Worm (Caenorhabditis elegans) whole organism, L1 larva: ENCODE results near the gene pin-2.
A peak's percentile ranks its signal among the peaks of the same experiment; 100 is the strongest.

Experiments
- C04F5.9 ChIP-seq: sonication (generic microtip); optimal IDR thresholded peaks from 2 replicates; lab custom pipeline; 2016; ENCODE audit warnings: missing genetic modification characterization, missing compliant biosample characterization
- C34B4.2 ChIP-seq: sonication (generic microtip); optimal IDR thresholded peaks from 2 replicates; lab custom pipeline; 2017; ENCODE audit warnings: mild to moderate bottlenecking, missing genetic modification characterization, missing compliant biosample characterization
- F16B12.6 ChIP-seq: fragments of 150-350 bp; optimal IDR thresholded peaks from 2 replicates; lab custom pipeline; 2014; ENCODE audit warnings: missing biosample characterization, missing genetic modification characterization
- Y116A8C.19 ChIP-seq: sonication (generic microtip); optimal IDR thresholded peaks from 2 replicates; lab custom pipeline; 2016; ENCODE audit warnings: missing compliant biosample characterization, missing genetic modification characterization, borderline replicate concordance
- alr-1 ChIP-seq: fragments of 200-800 bp; sonication (Bioruptor generic); optimal IDR thresholded peaks from 2 replicates; lab custom pipeline; 2018; ENCODE audit warnings: borderline replicate concordance, mild to moderate bottlenecking, missing genetic modification characterization, missing compliant biosample characterization
- ets-5 ChIP-seq: fragments of 200-800 bp; sonication (Bioruptor generic); IDR thresholded peaks from 2 replicates; pipeline ENCODE4 v1.3.6; 2022; ENCODE audit warnings: missing genetic modification characterization, missing compliant biosample characterization
- fkh-10 ChIP-seq: sonication (generic microtip); optimal IDR thresholded peaks from 2 replicates; lab custom pipeline; 2017; ENCODE audit warnings: missing biosample characterization, missing genetic modification reagents, missing genetic modification characterization
- fos-1 ChIP-seq: fragments of 150-350 bp; optimal IDR thresholded peaks from 2 replicates; lab custom pipeline; 2014; ENCODE audit warnings: missing biosample characterization, missing genetic modification characterization
- hlh-4 ChIP-seq: sonication (generic microtip); optimal IDR thresholded peaks from 2 replicates; lab custom pipeline; 2016; ENCODE audit warnings: mild to moderate bottlenecking, missing genetic modification characterization, missing compliant biosample characterization
- isw-1 ChIP-seq: fragments of 200-800 bp; sonication (Bioruptor generic); IDR thresholded peaks from 2 replicates; pipeline ENCODE4 v1.3.6; 2022; ENCODE audit warnings: missing genetic modification characterization, missing compliant biosample characterization
- lin-13 ChIP-seq: fragments of 150-350 bp; optimal IDR thresholded peaks from 2 replicates; lab custom pipeline; 2014; ENCODE audit warnings: missing biosample characterization, missing genetic modification reagents, missing genetic modification characterization
- lin-15B ChIP-seq: fragments of 150-350 bp; sonication (generic microtip); optimal IDR thresholded peaks from 3 replicates; lab custom pipeline; 2014; ENCODE audit warnings: missing biosample characterization, missing genetic modification characterization
- lin-35 ChIP-seq, 2 experiments: fragments of 150-350 bp; optimal IDR thresholded peaks; 2 replicates each; lab custom pipeline; 2014; ENCODE audit warnings: missing biosample characterization in 2 of 2, missing genetic modification characterization in 2 of 2, missing genetic modification reagents in 2 of 2
- nhr-47 ChIP-seq: sonication (generic microtip); optimal IDR thresholded peaks from 2 replicates; lab custom pipeline; 2016; ENCODE audit warnings: mild to moderate bottlenecking, missing genetic modification characterization, moderate library complexity, missing compliant biosample characterization
- nhr-71 ChIP-seq: sonication (generic microtip); optimal IDR thresholded peaks from 2 replicates; lab custom pipeline; 2016; ENCODE audit warnings: mild to moderate bottlenecking, missing genetic modification characterization, moderate library complexity, missing compliant biosample characterization
- pax-3 ChIP-seq: fragments of 200-800 bp; sonication (Bioruptor generic); optimal IDR thresholded peaks from 2 replicates; lab custom pipeline; 2018; ENCODE audit warnings: mild to moderate bottlenecking, missing genetic modification characterization, moderate library complexity, missing compliant biosample characterization
- pqm-1 ChIP-seq: sonication (generic microtip); optimal IDR thresholded peaks from 3 replicates; lab custom pipeline; 2017; ENCODE audit warnings: missing biosample characterization, missing genetic modification characterization
- ztf-4 ChIP-seq: fragments of 150-350 bp; optimal IDR thresholded peaks from 2 replicates; lab custom pipeline; 2014; ENCODE audit warnings: missing biosample characterization, missing genetic modification characterization

Gene pin-2

ce11 chrIV:12845596-12845995 is 51.9 kb downstream of the pin-2 start, which contains the start of gene txt-19 (continued):
- no peak for TF ChIP-seq lin-13 (GFP tag; lab: Kevin White, UChicago)
- TF ChIP-seq hlh-4 (tag; lab: Kevin White, UChicago) = no peak
- no peak for TF ChIP-seq fkh-10 (GFP tag; lab: Kevin White, UChicago)
- TF ChIP-seq lin-35 (GFP tag; optimal IDR thresholded peaks at IDR 0.05; lab: Kevin White, UChicago) = peak in 1 of 2 experiments; percentile 31
- no peak for TF ChIP-seq fos-1 (tag; lab: Kevin White, UChicago)
- TF ChIP-seq ztf-4 (tag; lab: Kevin White, UChicago) = no peak
- TF ChIP-seq pax-3 (tag; lab: Kevin White, UChicago) = no peak
- no peak for TF ChIP-seq pqm-1 (tag; lab: Kevin White, UChicago)
- no peak for TF ChIP-seq lin-15B
- TF ChIP-seq F16B12.6 (tag; lab: Kevin White, UChicago) = no peak
- no peak for TF ChIP-seq Y116A8C.19 (tag; lab: Kevin White, UChicago)
- TF ChIP-seq ets-5 (GFP tag; lab: Robert Waterston, UW) = no peak
- TF ChIP-seq C04F5.9 (tag; lab: Kevin White, UChicago) = no peak
- no peak for TF ChIP-seq alr-1 (tag; lab: Kevin White, UChicago)
- peak; percentile 31 for TF ChIP-seq nhr-71
- peak; percentile 21 for TF ChIP-seq nhr-47
- no peak for TF ChIP-seq isw-1 (GFP tag; lab: Robert Waterston, UW)
- TF ChIP-seq C34B4.2 (tag; lab: Kevin White, UChicago) = no peak
